Worm (Caenorhabditis elegans): Measurements from ENCODE around the gene osm-10.

Gene osm-10

ce11 chrIII:7272088-7272487 lies 29.0 kb downstream of the osm-10 start (continued):
- TF ChIP-seq ets-4 (GFP tag; optimal IDR thresholded peaks at IDR 0.05) (peak; percentile 18), mxl-1 (tag; optimal IDR thresholded peaks at IDR 0.05) (no peak), zim-3 (tag; optimal IDR thresholded peaks at IDR 0.05) (no peak), madf-8 (GFP tag; conservative IDR thresholded peaks at IDR 0.05) (no peak), ztf-18 (tag; optimal IDR thresholded peaks at IDR 0.05) (no peak), madf-3 (GFP tag; IDR thresholded peaks at IDR 0.05) (no peak), hlh-26 (GFP tag; conservative IDR thresholded peaks at IDR 0.05) (no peak), mes-4 (tag; optimal IDR thresholded peaks at IDR 0.05) (no peak), F39B2.1 (GFP tag; IDR thresholded peaks at IDR 0.05) (no peak), lin-54 (GFP tag; optimal IDR thresholded peaks at IDR 0.05) (peak; percentile 20), nhr-80 (tag; optimal IDR thresholded peaks at IDR 0.05) (peak; percentile 27), let-526 (GFP tag; IDR thresholded peaks at IDR 0.05) (0 out of 2 replicates have a peak, but pooled peaks have one; percentile 46), sea-2 (GFP tag; IDR thresholded peaks at IDR 0.05) (no peak), snpc-1.1 (tag; optimal IDR thresholded peaks at IDR 0.05; ENCODE audit: insufficient read depth) (no peak)

- TF ChIP-seq let-607 (tag; optimal IDR thresholded peaks at IDR 0.05), result no peak
- no peak for TF ChIP-seq efl-1 (GFP tag; optimal IDR thresholded peaks at IDR 0.05)
- TF ChIP-seq fkh-3 (tag; optimal IDR thresholded peaks at IDR 0.05), result no peak
- no peak for TF ChIP-seq Y53G8AR.9 (GFP tag; conservative IDR thresholded peaks at IDR 0.05)
- no peak for TF ChIP-seq akir-1 (GFP tag; optimal IDR thresholded peaks at IDR 0.05)
- TF ChIP-seq mxl-1 (tag; optimal IDR thresholded peaks at IDR 0.05), result no peak
- peak; percentile 8 for TF ChIP-seq nhr-90 (tag; optimal IDR thresholded peaks at IDR 0.05)
- TF ChIP-seq lsy-27 (tag; optimal IDR thresholded peaks at IDR 0.05; ENCODE audit: borderline replicate concordance, insufficient read depth), result no peak
- no peak for TF ChIP-seq aptf-3 (GFP tag; IDR thresholded peaks at IDR 0.05)
- TF ChIP-seq ccch-3 (GFP tag; optimal IDR thresholded peaks at IDR 0.05), result no peak
- no peak for TF ChIP-seq snpc-1.3 (tag; optimal IDR thresholded peaks at IDR 0.05; ENCODE audit: insufficient read depth)
- TF ChIP-seq madf-6 (GFP tag; IDR thresholded peaks at IDR 0.05), result no peak
- peak; percentile 52 for TF ChIP-seq nhr-80 (tag; optimal IDR thresholded peaks at IDR 0.05)
- no peak for TF ChIP-seq lsl-1 (GFP tag; optimal IDR thresholded peaks at IDR 0.05)
- TF ChIP-seq F22D6.2 (tag; optimal IDR thresholded peaks at IDR 0.05), result no peak
- TF ChIP-seq sea-2 (GFP tag; IDR thresholded peaks at IDR 0.05), result no peak
- peak; percentile 51 for TF ChIP-seq lin-40 (tag; optimal IDR thresholded peaks at IDR 0.05)
- no peak for TF ChIP-seq hsf-1 (GFP tag; IDR thresholded peaks at IDR 0.05)
- peak; percentile 37; the same call in 1 of the 2 replicates for TF ChIP-seq pbrm-1 (GFP tag; IDR thresholded peaks at IDR 0.05)
- no peak for TF ChIP-seq dpff-1 (tag; optimal IDR thresholded peaks at IDR 0.05)
- TF ChIP-seq Y79H2A.3 (GFP tag; conservative IDR thresholded peaks at IDR 0.05), result no peak
- TF ChIP-seq let-526 (GFP tag; IDR thresholded peaks at IDR 0.05), result no peak
- no peak for TF ChIP-seq mes-4 (tag; optimal IDR thresholded peaks at IDR 0.05)
- TF ChIP-seq hrde-1 (tag; optimal IDR thresholded peaks at IDR 0.05; ENCODE audit: borderline replicate concordance), result no peak
- no peak for TF ChIP-seq ztf-25 (GFP tag; IDR thresholded peaks at IDR 0.05)
- TF ChIP-seq nhr-120 (GFP tag; IDR thresholded peaks at IDR 0.05), result no peak
- no peak for TF ChIP-seq F49E8.2 (tag; optimal IDR thresholded peaks at IDR 0.05; ENCODE audit: insufficient read depth)
- no peak for TF ChIP-seq hlh-12 (tag; optimal IDR thresholded peaks at IDR 0.05)
- TF ChIP-seq ztf-26 (tag; optimal IDR thresholded peaks at IDR 0.05), result peak; percentile 63
- no peak for TF ChIP-seq C17E4.6 (GFP tag; IDR thresholded peaks at IDR 0.05)
- TF ChIP-seq hlh-26 (GFP tag; conservative IDR thresholded peaks at IDR 0.05), result no peak
- TF ChIP-seq lin-54 (GFP tag; optimal IDR thresholded peaks at IDR 0.05), result peak; percentile 3
- TF ChIP-seq tlf-1 (GFP tag; optimal IDR thresholded peaks at IDR 0.05), result no peak
- TF ChIP-seq gei-17 (GFP tag; optimal IDR thresholded peaks at IDR 0.05), result no peak
- TF ChIP-seq F57C9.4 (tag; optimal IDR thresholded peaks at IDR 0.05), result no peak
- no peak for TF ChIP-seq ceh-91 (GFP tag; IDR thresholded peaks at IDR 0.05)
- no peak for TF ChIP-seq Y53F4B.3 (GFP tag; IDR thresholded peaks at IDR 0.05)
- peak; percentile 8 for TF ChIP-seq die-1 (tag; optimal IDR thresholded peaks at IDR 0.05)
- no peak for TF ChIP-seq B0019.2 (GFP tag; conservative IDR thresholded peaks at IDR 0.05)
These were observed 29.7 kb downstream of the osm-10 start for ce11 chrIII:7272828-7273227.
